Fruit fly (Drosophila melanogaster) whole organism, embryonic: ENCODE results near the gene CG15423.
A peak's percentile ranks its signal among the peaks of the same experiment; 100 is the strongest.

ENCODE experiments used
- Antp ChIP-seq: fragments of 200-800 bp; sonication (Bioruptor generic); optimal IDR thresholded peaks from 3 replicates; lab custom pipeline; 2016; ENCODE audit warnings: missing biosample characterization, missing genetic modification characterization
- CG10209 ChIP-seq: fragments of 200-800 bp; sonication (Bioruptor generic); optimal IDR thresholded peaks from 3 replicates; lab custom pipeline; 2017; ENCODE audit warnings: missing biosample characterization, mild to moderate bottlenecking, missing genetic modification characterization, missing genetic modification reagents
- CG10431 ChIP-seq: fragments of 200-800 bp; sonication (Bioruptor generic); optimal IDR thresholded peaks from 3 replicates; lab custom pipeline; 2018; ENCODE audit warnings: missing biosample characterization, mild to moderate bottlenecking, missing genetic modification characterization
- CG10565 ChIP-seq: fragments of 200-800 bp; sonication (Bioruptor generic); optimal IDR thresholded peaks from 3 replicates; lab custom pipeline; 2016; ENCODE audit warnings: missing biosample characterization, mild to moderate bottlenecking, missing genetic modification characterization
- CG10654 ChIP-seq: fragments of 200-800 bp; sonication (Bioruptor generic); optimal IDR thresholded peaks from 2 replicates; lab custom pipeline; 2016; ENCODE audit warnings: missing biosample characterization, missing genetic modification characterization
- CG10979 ChIP-seq: fragments of 200-800 bp; sonication (Bioruptor generic); optimal IDR thresholded peaks from 2 replicates; lab custom pipeline; 2018; ENCODE audit warnings: missing biosample characterization, mild to moderate bottlenecking, missing genetic modification characterization, moderate library complexity
- CG14860 ChIP-seq: fragments of 200-800 bp; sonication (Bioruptor generic); IDR thresholded peaks from 3 replicates; pipeline ENCODE4 v1.3.6; 2022; ENCODE audit warnings: missing biosample characterization, missing genetic modification characterization; ENCODE audit not compliant: partially characterized antibody
- CG15011 ChIP-seq: fragments of 200-800 bp; sonication (Bioruptor generic); optimal IDR thresholded peaks from 3 replicates; lab custom pipeline; 2018; ENCODE audit warnings: missing biosample characterization, mild to moderate bottlenecking, missing genetic modification characterization
- CG2120 ChIP-seq: fragments of 200-800 bp; sonication (Bioruptor generic); optimal IDR thresholded peaks from 3 replicates; lab custom pipeline; 2016; ENCODE audit warnings: missing biosample characterization, missing genetic modification characterization
- CG3995 ChIP-seq: fragments of 200-800 bp; sonication (Bioruptor generic); optimal IDR thresholded peaks from 3 replicates; lab custom pipeline; 2016; ENCODE audit warnings: missing biosample characterization, missing genetic modification characterization
- CG42726 ChIP-seq: fragments of 200-800 bp; sonication (Bioruptor generic); IDR thresholded peaks from 2 replicates; pipeline ENCODE4 v1.3.6; 2022; ENCODE audit warnings: missing biosample characterization, missing genetic modification characterization; ENCODE audit not compliant: partially characterized antibody
- CG4360 ChIP-seq: fragments of 200-800 bp; sonication (Bioruptor generic); IDR thresholded peaks from 2 replicates; pipeline ENCODE4 v1.3.6; 2022; ENCODE audit warnings: missing biosample characterization, missing genetic modification characterization
- CG4854 ChIP-seq: fragments of 200-800 bp; sonication (Bioruptor generic); optimal IDR thresholded peaks from 2 replicates; lab custom pipeline; 2016; ENCODE audit warnings: missing biosample characterization, missing genetic modification characterization, inconsistent platforms
- CoRest ChIP-seq: fragments of 200-800 bp; sonication (Bioruptor generic); optimal IDR thresholded peaks from 3 replicates; lab custom pipeline; 2018; ENCODE audit warnings: missing biosample characterization, mild to moderate bottlenecking, missing genetic modification characterization, moderate library complexity
- D19B ChIP-seq: fragments of 200-800 bp; sonication (Bioruptor generic); optimal IDR thresholded peaks from 2 replicates; lab custom pipeline; 2017; ENCODE audit warnings: missing biosample characterization, mild to moderate bottlenecking, missing genetic modification characterization
- Dip3 ChIP-seq: fragments of 200-800 bp; sonication (Bioruptor generic); optimal IDR thresholded peaks from 3 replicates; lab custom pipeline; 2016; ENCODE audit warnings: missing biosample characterization, missing genetic modification characterization
- E2f1 ChIP-seq: fragments of 200-800 bp; sonication (Bioruptor generic); IDR thresholded peaks from 2 replicates; pipeline ENCODE4 v1.3.6; 2022; ENCODE audit warnings: missing biosample characterization, missing genetic modification characterization
- Fer2 ChIP-seq: fragments of 200-800 bp; sonication (Bioruptor generic); optimal IDR thresholded peaks from 2 replicates; lab custom pipeline; 2018; ENCODE audit warnings: missing biosample characterization, mild to moderate bottlenecking, missing genetic modification characterization, moderate library complexity
- GATAe ChIP-seq: fragments of 200-800 bp; sonication (Bioruptor generic); conservative IDR thresholded peaks from 2 replicates; pipeline ENCODE4 v1.3.6; 2022; ENCODE audit warnings: missing biosample characterization, missing genetic modification characterization
- H15 ChIP-seq: fragments of 200-800 bp; sonication (Bioruptor generic); IDR thresholded peaks from 3 replicates; pipeline ENCODE4 v1.3.6; 2022; ENCODE audit warnings: missing biosample characterization, missing genetic modification characterization
- HLH4C ChIP-seq: fragments of 200-800 bp; sonication (Bioruptor generic); IDR thresholded peaks from 3 replicates; pipeline ENCODE4 v1.3.6; 2022; ENCODE audit warnings: missing biosample characterization, missing genetic modification characterization; ENCODE audit not compliant: partially characterized antibody
- Hmr ChIP-seq: fragments of 200-800 bp; sonication (Bioruptor generic); optimal IDR thresholded peaks from 3 replicates; lab custom pipeline; 2017; ENCODE audit warnings: mild to moderate bottlenecking, missing biosample characterization, missing genetic modification reagents, missing genetic modification characterization
- MTF-1 ChIP-seq: fragments of 200-800 bp; sonication (Bioruptor generic); optimal IDR thresholded peaks from 2 replicates; lab custom pipeline; 2018; ENCODE audit warnings: missing biosample characterization, mild to moderate bottlenecking, missing genetic modification characterization, borderline replicate concordance
- Mrtf ChIP-seq: fragments of 200-800 bp; sonication (Bioruptor generic); IDR thresholded peaks from 3 replicates; pipeline ENCODE4 v1.3.6; 2022; ENCODE audit warnings: missing biosample characterization, missing genetic modification characterization
- Sox100B ChIP-seq: fragments of 200-800 bp; sonication (Bioruptor generic); optimal IDR thresholded peaks from 3 replicates; lab custom pipeline; 2018; ENCODE audit warnings: missing biosample characterization, mild to moderate bottlenecking, missing genetic modification characterization
- ap ChIP-seq: fragments of 200-800 bp; sonication (Bioruptor generic); IDR thresholded peaks from 2 replicates; pipeline ENCODE4 v1.3.6; 2022; ENCODE audit warnings: missing biosample characterization, missing genetic modification characterization
- ara ChIP-seq: fragments of 200-800 bp; sonication (Bioruptor generic); IDR thresholded peaks from 2 replicates; pipeline ENCODE4 v1.3.6; 2022; ENCODE audit warnings: missing biosample characterization, missing genetic modification characterization
- ash1 ChIP-seq: fragments of 200-800 bp; sonication (Bioruptor generic); optimal IDR thresholded peaks from 2 replicates; lab custom pipeline; 2018; ENCODE audit warnings: missing biosample characterization, mild to moderate bottlenecking, missing genetic modification characterization
- bigmax ChIP-seq: fragments of 200-800 bp; sonication (Bioruptor generic); optimal IDR thresholded peaks from 2 replicates; lab custom pipeline; 2018; ENCODE audit warnings: missing biosample characterization, mild to moderate bottlenecking, missing genetic modification characterization
- chm ChIP-seq: fragments of 200-800 bp; sonication (Bioruptor generic); IDR thresholded peaks from 2 replicates; pipeline ENCODE4 v1.3.6; 2022; ENCODE audit warnings: missing biosample characterization, missing genetic modification characterization
- ci ChIP-seq: fragments of 200-800 bp; sonication (Bioruptor generic); IDR thresholded peaks from 3 replicates; pipeline ENCODE4 v1.3.6; 2022; ENCODE audit warnings: missing biosample characterization, missing genetic modification characterization
- dati ChIP-seq: fragments of 200-800 bp; sonication (Bioruptor generic); IDR thresholded peaks from 2 replicates; pipeline ENCODE4 v1.3.6; 2022; ENCODE audit warnings: missing biosample characterization, missing genetic modification characterization
- gem ChIP-seq: fragments of 200-800 bp; sonication (Bioruptor generic); optimal IDR thresholded peaks from 2 replicates; lab custom pipeline; 2019; ENCODE audit warnings: missing biosample characterization, mild to moderate bottlenecking, missing genetic modification characterization, moderate library complexity
- kah ChIP-seq: fragments of 200-800 bp; sonication (Bioruptor generic); optimal IDR thresholded peaks from 2 replicates; lab custom pipeline; 2018; ENCODE audit warnings: missing biosample characterization, mild to moderate bottlenecking, missing genetic modification characterization
- lab ChIP-seq: fragments of 200-800 bp; sonication (Bioruptor generic); optimal IDR thresholded peaks from 3 replicates; lab custom pipeline; 2017; ENCODE audit warnings: missing biosample characterization, missing genetic modification characterization, mild to moderate bottlenecking, moderate library complexity, missing genetic modification reagents
- luna ChIP-seq: fragments of 200-800 bp; sonication (Bioruptor generic); optimal IDR thresholded peaks from 2 replicates; lab custom pipeline; 2016; ENCODE audit warnings: missing biosample characterization, missing genetic modification characterization
- nau ChIP-seq: fragments of 200-800 bp; sonication (Bioruptor generic); optimal IDR thresholded peaks from 3 replicates; lab custom pipeline; 2017; ENCODE audit warnings: missing biosample characterization, mild to moderate bottlenecking, missing genetic modification characterization, missing genetic modification reagents
- nerfin-1 ChIP-seq: fragments of 200-800 bp; sonication (Bioruptor generic); optimal IDR thresholded peaks from 3 replicates; lab custom pipeline; 2019; ENCODE audit warnings: missing biosample characterization, mild to moderate bottlenecking, missing genetic modification characterization, moderate library complexity
- nmo ChIP-seq: fragments of 200-800 bp; sonication (Bioruptor generic); optimal IDR thresholded peaks from 2 replicates; lab custom pipeline; 2018; ENCODE audit warnings: missing biosample characterization, mild to moderate bottlenecking, missing genetic modification characterization, moderate library complexity
- odd ChIP-seq: fragments of 200-800 bp; sonication (Bioruptor generic); optimal IDR thresholded peaks from 2 replicates; lab custom pipeline; 2017; ENCODE audit warnings: missing biosample characterization, mild to moderate bottlenecking, missing genetic modification characterization
- onecut ChIP-seq: fragments of 200-800 bp; sonication (Bioruptor generic); IDR thresholded peaks from 2 replicates; pipeline ENCODE4 v1.3.6; 2022; ENCODE audit warnings: missing biosample characterization, missing genetic modification characterization
- phol ChIP-seq: fragments of 200-800 bp; sonication (Bioruptor generic); optimal IDR thresholded peaks from 3 replicates; lab custom pipeline; 2018; ENCODE audit warnings: missing biosample characterization, mild to moderate bottlenecking, missing genetic modification characterization, moderate library complexity
- ro ChIP-seq: fragments of 200-800 bp; sonication (Bioruptor generic); IDR thresholded peaks from 2 replicates; pipeline ENCODE4 v1.3.6; 2022; ENCODE audit warnings: missing biosample characterization, missing genetic modification characterization
- sc ChIP-seq, 3 experiments: fragments of >200 bp in 2 of 3; fragments of 200-800 bp in 1 of 3; sonication (Bioruptor generic) in 1 of 3; optimal IDR thresholded peaks; 2 replicates in 2 of 3; 3 replicates in 1 of 3; lab custom pipeline; 2017; ENCODE audit warnings: mild to moderate bottlenecking in 1 of 3, missing biosample characterization in 1 of 3, missing genetic modification characterization in 1 of 3, missing genetic modification reagents in 1 of 3
- tio ChIP-seq: fragments of 200-800 bp; sonication (Bioruptor generic); optimal IDR thresholded peaks from 2 replicates; lab custom pipeline; 2017; ENCODE audit warnings: missing biosample characterization, missing genetic modification characterization, inconsistent platforms
- unpg ChIP-seq: fragments of 200-800 bp; sonication (Bioruptor generic); optimal IDR thresholded peaks from 3 replicates; lab custom pipeline; 2018; ENCODE audit warnings: missing biosample characterization, mild to moderate bottlenecking, missing genetic modification characterization, moderate library complexity
- zen ChIP-seq: fragments of 200-800 bp; sonication (Bioruptor generic); optimal IDR thresholded peaks from 3 replicates; lab custom pipeline; 2018; ENCODE audit warnings: missing biosample characterization, mild to moderate bottlenecking, missing genetic modification characterization, moderate library complexity
- zfh1 ChIP-seq: fragments of 200-800 bp; sonication (Bioruptor generic); IDR thresholded peaks from 3 replicates; pipeline ENCODE4 v1.3.6; 2022; ENCODE audit warnings: missing biosample characterization, missing genetic modification characterization

The CG15423 gene

dm6 chr2L:4045185-4045814 lies 39.5 kb downstream of the CG15423 start (continued):
- TF ChIP-seq gem (tag; lab: Kevin White, UChicago) (peak; percentile 86), CG4854 (peak; percentile 12), onecut (peak; percentile 53), phol (peak; percentile 77), dati (GFP tag; lab: Robert Waterston, UW) (no peak), luna (GFP tag; lab: Kevin White, UChicago) (no peak), HLH4C (GFP tag; lab: Robert Waterston, UW) (no peak), zfh1 (GFP tag; lab: Robert Waterston, UW) (peak; percentile 83), ro (GFP tag; lab: Robert Waterston, UW) (peak; percentile 17; the same call in 1 of the 2 replicates), sc (optimal IDR thresholded peaks at IDR 0.05; lab: Kevin White, UChicago) (no peak), sc (GFP tag; optimal IDR thresholded peaks at IDR 0.05; lab: Kevin White, UChicago) (peak; percentile 59), Antp (GFP tag; lab: Kevin White, UChicago) (no peak), CG3995 (GFP tag; lab: Kevin White, UChicago) (no peak), CG10654 (GFP tag; lab: Kevin White, UChicago) (peak; percentile 28), tio (GFP tag; lab: Kevin White, UChicago) (peak; percentile 65), GATAe (no peak), Sox100B (GFP tag; lab: Kevin White, UChicago) (peak; percentile 24), bigmax (GFP tag; lab: Kevin White, UChicago) (no peak), Fer2 (no peak), ci (GFP tag; lab: Robert Waterston, UW) (peak; percentile 84), zen (tag; lab: Kevin White, UChicago) (peak; percentile 18), CG2120 (no peak), CG42726 (no peak), ara (GFP tag; lab: Robert Waterston, UW) (peak; percentile 71; the same call in 1 of the 2 replicates), ash1 (GFP tag; lab: Kevin White, UChicago) (no peak), CG10979 (tag; lab: Kevin White, UChicago) (peak; percentile 83), ap (GFP tag; lab: Robert Waterston, UW) (peak; percentile 68), odd (GFP tag; lab: Kevin White, UChicago) (no peak), nmo (GFP tag; lab: Kevin White, UChicago) (peak; percentile 78), E2f1 (0 out of 2 replicates have a peak, but pooled peaks have one; percentile 48), H15 (GFP tag; lab: Robert Waterston, UW) (0 out of 3 replicates have a peak, but pooled peaks have one; percentile 47), CG4360 (0 out of 2 replicates have a peak, but pooled peaks have one; percentile 47), kah (GFP tag; lab: Kevin White, UChicago) (peak; percentile 3), CG10209 (GFP tag; lab: Kevin White, UChicago) (peak; percentile 50), lab (GFP tag; lab: Kevin White, UChicago) (peak; percentile 20), CG14860 (GFP tag; lab: Robert Waterston, UW) (no peak), chm (GFP tag; lab: Robert Waterston, UW) (0 out of 2 replicates have a peak, but pooled peaks have one; percentile 29), D19B (no peak), MTF-1 (GFP tag; lab: Kevin White, UChicago) (peak; percentile 14), nau (GFP tag; lab: Kevin White, UChicago) (no peak), CG10565 (GFP tag; lab: Kevin White, UChicago) (no peak), nerfin-1 (tag; lab: Kevin White, UChicago) (peak; percentile 51), unpg (peak; percentile 76), CG10431 (GFP tag; lab: Kevin White, UChicago) (peak; percentile 18), Dip3 (no peak), Hmr (GFP tag; lab: Kevin White, UChicago) (no peak), CG15011 (no peak), Mrtf (GFP tag; lab: Robert Waterston, UW) (no peak; the same call in 2 of the 3 replicates), CoRest (tag; lab: Kevin White, UChicago) (peak; percentile 60)
